Fruit fly (Drosophila melanogaster): Measurements from ENCODE around the gene BBS5.
A peak's percentile ranks its signal among the peaks of the same experiment; 100 is the strongest.

The BBS5 gene

dm6 chr3R:4809944-4810653 lies 6.0 kb upstream of the BBS5 start (continued):
- TF ChIP-seq sens-2 (GFP tag; IDR thresholded peaks at IDR 0.05) (no peak), Opbp (GFP tag; IDR thresholded peaks at IDR 0.05; ENCODE audit: partially characterized antibody) (0 out of 3 replicates have a peak, but pooled peaks have one; percentile 48), lola (GFP tag; optimal IDR thresholded peaks at IDR 0.05) (no peak), CG13123 (GFP tag; optimal IDR thresholded peaks at IDR 0.05) (no peak), CG34224 (GFP tag; IDR thresholded peaks at IDR 0.05; ENCODE audit: partially characterized antibody) (0 out of 3 replicates have a peak, but pooled peaks have one; percentile 25), C15 (GFP tag; IDR thresholded peaks at IDR 0.05) (no peak), gce (GFP tag; IDR thresholded peaks at IDR 0.05) (peak; percentile 14; the same call in 1 of the 3 replicates), fru (optimal IDR thresholded peaks at IDR 0.05) (no peak), vvl (GFP tag; IDR thresholded peaks at IDR 0.05) (peak; percentile 50; the same call in 1 of the 2 replicates), CG11504 (tag; optimal IDR thresholded peaks at IDR 0.05) (no peak), Stat92E (GFP tag; optimal IDR thresholded peaks at IDR 0.05) (no peak), hbn (GFP tag; IDR thresholded peaks at IDR 0.05; ENCODE audit: partially characterized antibody) (no peak), CG4707 (GFP tag; optimal IDR thresholded peaks at IDR 0.05) (no peak), Aef1 (GFP tag; IDR thresholded peaks at IDR 0.05) (no peak), HLHmδ (GFP tag; optimal IDR thresholded peaks at IDR 0.05) (peak; percentile 23), CG8359 (GFP tag; optimal IDR thresholded peaks at IDR 0.05; ENCODE audit: borderline replicate concordance) (no peak), bcd (GFP tag; optimal IDR thresholded peaks at IDR 0.05) (no peak), CG34422 (GFP tag; IDR thresholded peaks at IDR 0.05) (0 out of 3 replicates have a peak, but pooled peaks have one; percentile 40), Rfx (GFP tag; IDR thresholded peaks at IDR 0.05) (0 out of 2 replicates have a peak, but pooled peaks have one; percentile 20), onecut (GFP tag; IDR thresholded peaks at IDR 0.05) (0 out of 2 replicates have a peak, but pooled peaks have one; percentile 9), CG31224 (GFP tag; IDR thresholded peaks at IDR 0.05) (no peak), hb (GFP tag; IDR thresholded peaks at IDR 0.05; ENCODE audit: partially characterized antibody) (no peak), CG7556 (GFP tag; optimal IDR thresholded peaks at IDR 0.05) (no peak), dm (GFP tag; optimal IDR thresholded peaks at IDR 0.05) (no peak), CG32532 (GFP tag; IDR thresholded peaks at IDR 0.05) (no peak), abd-A (tag; optimal IDR thresholded peaks at IDR 0.05) (peak; percentile 84), Bgb (GFP tag; IDR thresholded peaks at IDR 0.05; ENCODE audit: partially characterized antibody) (peak; percentile 28; the same call in 1 of the 2 replicates), lab (GFP tag; optimal IDR thresholded peaks at IDR 0.05) (peak; percentile 11), gcm (GFP tag; optimal IDR thresholded peaks at IDR 0.05) (no peak), HLH4C (GFP tag; IDR thresholded peaks at IDR 0.05; ENCODE audit: partially characterized antibody) (no peak), CG17385 (GFP tag; optimal IDR thresholded peaks at IDR 0.05) (peak; percentile 30), NK7.1 (GFP tag; optimal IDR thresholded peaks at IDR 0.05) (no peak), NC2α (GFP tag; optimal IDR thresholded peaks at IDR 0.05) (no peak), CG12236 (GFP tag; optimal IDR thresholded peaks at IDR 0.05) (no peak), Deaf1 (tag; optimal IDR thresholded peaks at IDR 0.05) (peak; percentile 87), mam (GFP tag; optimal IDR thresholded peaks at IDR 0.05) (no peak), mld (GFP tag; IDR thresholded peaks at IDR 0.05; ENCODE audit: partially characterized antibody) (no peak), dmrt11E (tag; optimal IDR thresholded peaks at IDR 0.05) (no peak)
